Fruit fly (Drosophila melanogaster): Measurements from ENCODE around the gene nyo.

nyo gene

DNA sequence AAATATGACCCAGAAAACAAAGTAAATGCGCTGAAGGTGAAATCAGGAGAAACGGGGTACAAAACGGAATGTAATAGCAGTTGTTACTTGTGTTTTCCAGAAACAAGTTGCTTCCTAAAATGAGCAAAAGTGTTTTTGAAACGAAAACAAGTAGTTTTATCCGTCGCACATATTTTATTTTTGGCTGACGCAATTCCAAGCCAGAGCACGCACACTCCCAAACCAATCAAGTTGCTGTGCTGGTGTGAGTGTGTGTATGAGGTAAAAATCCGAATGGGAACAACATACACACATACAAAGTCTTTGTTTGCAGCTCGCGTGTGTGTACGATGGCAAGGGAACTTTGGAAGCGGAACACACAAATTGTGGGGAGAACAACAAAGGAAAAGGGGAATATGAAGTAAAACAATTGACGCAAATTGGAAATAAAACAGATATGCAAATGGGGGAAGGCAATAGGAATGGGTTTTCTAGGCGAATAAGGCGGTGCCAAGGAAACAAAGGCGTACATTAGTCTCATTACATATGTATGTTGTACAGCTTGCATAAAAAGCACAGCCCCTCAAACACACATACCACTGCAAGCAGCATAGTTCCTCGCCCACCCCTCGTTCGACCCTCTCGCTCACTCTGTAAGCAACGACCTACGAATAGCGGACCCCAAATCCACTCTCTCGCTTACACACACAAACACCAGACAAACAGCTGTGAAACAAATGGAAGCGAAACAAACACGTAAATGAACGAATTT is 65.8 kb downstream of the nyo start (continued):
- TF ChIP-seq Ada2b (GFP tag; IDR thresholded peaks at IDR 0.05): no peak
- no peak for TF ChIP-seq CG18262 (tag; optimal IDR thresholded peaks at IDR 0.05)
- no peak for TF ChIP-seq C15 (GFP tag; IDR thresholded peaks at IDR 0.05)
- TF ChIP-seq CG15073 (GFP tag; optimal IDR thresholded peaks at IDR 0.05): no peak
- TF ChIP-seq CG17385 (GFP tag; optimal IDR thresholded peaks at IDR 0.05): no peak
- no peak for TF ChIP-seq fru (optimal IDR thresholded peaks at IDR 0.05)
- no peak for TF ChIP-seq CG17186 (GFP tag; optimal IDR thresholded peaks at IDR 0.05)
- no peak for TF ChIP-seq gce (GFP tag; IDR thresholded peaks at IDR 0.05)
- TF ChIP-seq Elba2 (GFP tag; optimal IDR thresholded peaks at IDR 0.05): peak; percentile 58
- TF ChIP-seq CG10565 (GFP tag; optimal IDR thresholded peaks at IDR 0.05): no peak
- no peak for TF ChIP-seq sc (optimal IDR thresholded peaks at IDR 0.05)
- no peak for TF ChIP-seq sc (GFP tag; optimal IDR thresholded peaks at IDR 0.05)
- no peak for TF ChIP-seq ato (GFP tag; IDR thresholded peaks at IDR 0.05; ENCODE audit: partially characterized antibody)
- TF ChIP-seq klu (GFP tag; IDR thresholded peaks at IDR 0.05): no peak
- TF ChIP-seq Nf-YA (GFP tag; IDR thresholded peaks at IDR 0.05): no peak
- no peak for TF ChIP-seq bigmax (GFP tag; optimal IDR thresholded peaks at IDR 0.05)
- no peak for TF ChIP-seq CG12071 (GFP tag; optimal IDR thresholded peaks at IDR 0.05)
- peak; percentile 9 for TF ChIP-seq CG9609 (GFP tag; optimal IDR thresholded peaks at IDR 0.05)
- peak; percentile 13 for TF ChIP-seq Fer1 (GFP tag; optimal IDR thresholded peaks at IDR 0.05)
- TF ChIP-seq Dll (GFP tag; IDR thresholded peaks at IDR 0.05; ENCODE audit: partially characterized antibody): no peak
- no peak for TF ChIP-seq Ssrp (tag; optimal IDR thresholded peaks at IDR 0.05)
- no peak for TF ChIP-seq yki (optimal IDR thresholded peaks at IDR 0.05)
- no peak for TF ChIP-seq usp (GFP tag; optimal IDR thresholded peaks at IDR 0.05)
- TF ChIP-seq CG4820 (GFP tag; optimal IDR thresholded peaks at IDR 0.05): no peak
- TF ChIP-seq Dbx (GFP tag; IDR thresholded peaks at IDR 0.05): no peak
- TF ChIP-seq Atf-2 (GFP tag; optimal IDR thresholded peaks at IDR 0.05): no peak
- TF ChIP-seq CTCF (GFP tag; optimal IDR thresholded peaks at IDR 0.05): no peak
- peak; percentile 16 for TF ChIP-seq CG6813 (GFP tag; optimal IDR thresholded peaks at IDR 0.05)
- TF ChIP-seq Lpt (GFP tag; optimal IDR thresholded peaks at IDR 0.05): no peak
- peak; percentile 64 for TF ChIP-seq CG17912 (GFP tag; optimal IDR thresholded peaks at IDR 0.05)
- TF ChIP-seq Poxn (GFP tag; IDR thresholded peaks at IDR 0.05): no peak
- no peak for TF ChIP-seq Dek (tag; optimal IDR thresholded peaks at IDR 0.05)
- TF ChIP-seq CG10979 (tag; optimal IDR thresholded peaks at IDR 0.05): no peak
- TF ChIP-seq CG6791 (GFP tag; IDR thresholded peaks at IDR 0.05; ENCODE audit: partially characterized antibody): no peak
- no peak for TF ChIP-seq Oaz (GFP tag; IDR thresholded peaks at IDR 0.05)
- TF ChIP-seq Hey (tag; optimal IDR thresholded peaks at IDR 0.05): no peak
- TF ChIP-seq CG6272 (GFP tag; IDR thresholded peaks at IDR 0.05): no peak
- TF ChIP-seq Dip3 (GFP tag; optimal IDR thresholded peaks at IDR 0.05): no peak
- TF ChIP-seq dmrt11E (tag; optimal IDR thresholded peaks at IDR 0.05): no peak
- peak; percentile 29 for TF ChIP-seq CG3407 (GFP tag; optimal IDR thresholded peaks at IDR 0.05)
- TF ChIP-seq Tbp (GFP tag; optimal IDR thresholded peaks at IDR 0.05): no peak
- TF ChIP-seq CG15601 (tag; optimal IDR thresholded peaks at IDR 0.05): no peak
- TF ChIP-seq Usf (GFP tag; optimal IDR thresholded peaks at IDR 0.05): no peak
- TF ChIP-seq Sry-β (GFP tag; optimal IDR thresholded peaks at IDR 0.05): no peak
- no peak for TF ChIP-seq CG11085 (GFP tag; IDR thresholded peaks at IDR 0.05)
- no peak for TF ChIP-seq ttk (GFP tag; IDR thresholded peaks at IDR 0.05)
- TF ChIP-seq Hsf (GFP tag; optimal IDR thresholded peaks at IDR 0.05): no peak
- no peak for TF ChIP-seq pita (GFP tag; optimal IDR thresholded peaks at IDR 0.05)
- TF ChIP-seq CG1602 (GFP tag; optimal IDR thresholded peaks at IDR 0.05): no peak
- no peak for TF ChIP-seq gcm2 (GFP tag; optimal IDR thresholded peaks at IDR 0.05)
- TF ChIP-seq Sox102F (GFP tag; optimal IDR thresholded peaks at IDR 0.05): peak; percentile 7
- TF ChIP-seq repo (GFP tag; optimal IDR thresholded peaks at IDR 0.05): no peak
- no peak for TF ChIP-seq PHDP (tag; optimal IDR thresholded peaks at IDR 0.05)

Measured in whole organism, embryonic.